Fruit fly (Drosophila melanogaster): ENCODE measurements around the gene Rga.

Rga gene

dm6 chr3R:5592009-5592572 lies 20.8 kb downstream of the Rga start:
- peak; percentile 3 for TF ChIP-seq CG3281 (GFP tag; optimal IDR thresholded peaks at IDR 0.05)
- TF ChIP-seq CG3163 (GFP tag; optimal IDR thresholded peaks at IDR 0.05) = no peak
- no peak for TF ChIP-seq Sry-β (GFP tag; optimal IDR thresholded peaks at IDR 0.05)
- no peak for TF ChIP-seq HLH3B (GFP tag; IDR thresholded peaks at IDR 0.05)
- TF ChIP-seq MESR4 (GFP tag; optimal IDR thresholded peaks at IDR 0.05) = peak; percentile 13
- TF ChIP-seq CG2202 (tag; optimal IDR thresholded peaks at IDR 0.05) = no peak
- TF ChIP-seq sna (GFP tag; IDR thresholded peaks at IDR 0.05; ENCODE audit: partially characterized antibody) = no peak
- TF ChIP-seq peb (GFP tag; IDR thresholded peaks at IDR 0.05) = no peak
- no peak for TF ChIP-seq CG3726 (GFP tag; IDR thresholded peaks at IDR 0.05)
- TF ChIP-seq CG17359 (tag; optimal IDR thresholded peaks at IDR 0.05) = no peak
- TF ChIP-seq twi (tag; optimal IDR thresholded peaks at IDR 0.05) = no peak
- peak; percentile 97 for TF ChIP-seq CG9437 (GFP tag; optimal IDR thresholded peaks at IDR 0.05)
- no peak for TF ChIP-seq chn (GFP tag; optimal IDR thresholded peaks at IDR 0.05)
- no peak for TF ChIP-seq NC2α (GFP tag; optimal IDR thresholded peaks at IDR 0.05)
- TF ChIP-seq MTF-1 (GFP tag; optimal IDR thresholded peaks at IDR 0.05; ENCODE audit: borderline replicate concordance) = no peak
- TF ChIP-seq CG10209 (GFP tag; optimal IDR thresholded peaks at IDR 0.05) = no peak
- TF ChIP-seq jing (GFP tag; optimal IDR thresholded peaks at IDR 0.05) = no peak
- TF ChIP-seq CG12104 (GFP tag; optimal IDR thresholded peaks at IDR 0.05) = no peak
- no peak for TF ChIP-seq emc (GFP tag; optimal IDR thresholded peaks at IDR 0.05)
- no peak for TF ChIP-seq CG30403 (GFP tag; optimal IDR thresholded peaks at IDR 0.05)
- peak; percentile 63 for TF ChIP-seq ftz-f1 (GFP tag; optimal IDR thresholded peaks at IDR 0.05)
- TF ChIP-seq HmgZ (tag; optimal IDR thresholded peaks at IDR 0.05) = peak; percentile 31
- no peak for TF ChIP-seq CG17802 (tag; optimal IDR thresholded peaks at IDR 0.05)
- no peak for TF ChIP-seq schlank (tag; optimal IDR thresholded peaks at IDR 0.05)
- no peak for TF ChIP-seq CrebB (tag; optimal IDR thresholded peaks at IDR 0.05)
- peak; percentile 41 for TF ChIP-seq Deaf1 (tag; optimal IDR thresholded peaks at IDR 0.05)
- no peak for TF ChIP-seq lab (GFP tag; optimal IDR thresholded peaks at IDR 0.05)
- TF ChIP-seq Lim3 (GFP tag; IDR thresholded peaks at IDR 0.05) = no peak
- TF ChIP-seq Mrtf (GFP tag; IDR thresholded peaks at IDR 0.05) = no peak
- peak; percentile 17 for TF ChIP-seq CG8478 (optimal IDR thresholded peaks at IDR 0.05)
- TF ChIP-seq CG2889 (GFP tag; IDR thresholded peaks at IDR 0.05) = no peak
- no peak for TF ChIP-seq danr (GFP tag; IDR thresholded peaks at IDR 0.05)
- TF ChIP-seq ems (GFP tag; optimal IDR thresholded peaks at IDR 0.05) = no peak
- TF ChIP-seq CG34224 (GFP tag; IDR thresholded peaks at IDR 0.05; ENCODE audit: partially characterized antibody) = no peak
- no peak for TF ChIP-seq H2.0 (GFP tag; IDR thresholded peaks at IDR 0.05)
- peak; percentile 28 for TF ChIP-seq B-H2 (GFP tag; optimal IDR thresholded peaks at IDR 0.05)
- TF ChIP-seq Stat92E (GFP tag; optimal IDR thresholded peaks at IDR 0.05) = no peak
- peak; percentile 13 for TF ChIP-seq bigmax (GFP tag; optimal IDR thresholded peaks at IDR 0.05)
- peak; percentile 5 for TF ChIP-seq CG34376 (GFP tag; optimal IDR thresholded peaks at IDR 0.05)
- TF ChIP-seq HLH4C (GFP tag; IDR thresholded peaks at IDR 0.05; ENCODE audit: partially characterized antibody) = peak; percentile 45; the same call in 1 of the 3 replicates
- TF ChIP-seq Trl (optimal IDR thresholded peaks at IDR 0.05) = no peak
- TF ChIP-seq Trl (GFP tag; optimal IDR thresholded peaks at IDR 0.05) = no peak
- no peak for TF ChIP-seq oc (tag; optimal IDR thresholded peaks at IDR 0.05)
- TF ChIP-seq Neu2 (GFP tag; optimal IDR thresholded peaks at IDR 0.05; ENCODE audit: borderline replicate concordance) = no peak
- TF ChIP-seq Dref (GFP tag; IDR thresholded peaks at IDR 0.05) = no peak
- no peak for TF ChIP-seq Six4 (GFP tag; optimal IDR thresholded peaks at IDR 0.05)
- TF ChIP-seq nerfin-2 (GFP tag; IDR thresholded peaks at IDR 0.05; ENCODE audit: partially characterized antibody) = 0 out of 2 replicates have a peak, but pooled peaks have one; percentile 28
- TF ChIP-seq CG2199 (GFP tag; IDR thresholded peaks at IDR 0.05) = no peak
- TF ChIP-seq Hr78 (GFP tag; optimal IDR thresholded peaks at IDR 0.05) = no peak
- peak; percentile 73 for TF ChIP-seq Med (GFP tag)

All from whole organism, embryonic.